Worm (Caenorhabditis elegans) whole organism, L4/young adult: Measurements from ENCODE around the gene flor-1.

Source experiments
- W03F9.2 ChIP-seq: fragments of 150-350 bp; optimal IDR thresholded peaks from 2 replicates; lab custom pipeline; 2014; ENCODE audit warnings: missing biosample characterization, missing genetic modification characterization
- dao-5 ChIP-seq: sonication (generic microtip); optimal IDR thresholded peaks from 2 replicates; lab custom pipeline; 2016; ENCODE audit warnings: missing genotype, missing genetic modification characterization, moderate library complexity, missing compliant biosample characterization
- him-1 ChIP-seq: sonication (generic microtip); optimal IDR thresholded peaks from 2 replicates; lab custom pipeline; 2016; ENCODE audit warnings: missing genotype, missing genetic modification reagents, missing genetic modification characterization, missing compliant biosample characterization

DNA sequence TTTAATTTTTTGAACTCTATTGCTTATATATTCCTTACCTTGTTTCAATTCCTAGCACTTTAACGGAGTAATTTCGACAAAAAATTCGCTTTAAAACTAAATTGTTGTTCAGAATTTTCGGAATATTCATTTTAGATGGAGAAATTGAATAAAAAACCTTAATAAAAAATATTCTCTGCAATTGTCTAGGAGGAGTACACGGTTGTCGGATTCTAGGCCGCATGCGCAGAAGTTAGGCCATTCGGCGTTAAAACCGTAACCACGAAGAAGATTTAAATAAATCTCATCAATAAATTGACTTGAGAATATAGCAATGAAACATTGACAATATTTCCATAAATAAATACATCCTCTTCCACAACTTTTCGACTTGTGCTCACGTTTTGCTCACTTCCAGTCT is 37.1 kb downstream of the flor-1 start, which contains the start of the genes C01G10.10 and C01G10.9:
- peak; percentile 61 for TF ChIP-seq him-1 (tag; lab: Kevin White, UChicago)
- TF ChIP-seq dao-5 = no peak
- peak; percentile 72 for TF ChIP-seq W03F9.2
